Worm (Caenorhabditis elegans) whole organism, L1 larva: ENCODE results near the gene sdpn-1.

Source experiments
- C16A3.4 ChIP-seq: fragments of 150-350 bp; optimal IDR thresholded peaks from 2 replicates; lab custom pipeline; 2014; ENCODE audit warnings: missing biosample characterization, missing genetic modification characterization
- Y116A8C.19 ChIP-seq: sonication (generic microtip); optimal IDR thresholded peaks from 2 replicates; lab custom pipeline; 2016; ENCODE audit warnings: missing compliant biosample characterization, missing genetic modification characterization, borderline replicate concordance
- ama-1 ChIP-seq: fragments of 150-350 bp; optimal IDR thresholded peaks from 2 replicates; lab custom pipeline; 2014
- ceh-63 ChIP-seq: fragments of 200-800 bp; sonication (Bioruptor generic); optimal IDR thresholded peaks from 2 replicates; lab custom pipeline; 2018; ENCODE audit warnings: mild to moderate bottlenecking, missing genetic modification characterization, missing compliant biosample characterization
- ceh-8 ChIP-seq: fragments of 200-800 bp; sonication (Bioruptor generic); optimal IDR thresholded peaks from 2 replicates; lab custom pipeline; 2018; ENCODE audit warnings: mild to moderate bottlenecking, missing genetic modification characterization, moderate library complexity, missing compliant biosample characterization
- ceh-82 ChIP-seq, 3 experiments: fragments of 150-350 bp in 1 of 3; sonication (generic microtip) in 2 of 3; optimal IDR thresholded peaks; 2 replicates each; lab custom pipeline; 2014 to 2017; ENCODE audit warnings: missing biosample characterization in 3 of 3, missing genetic modification characterization in 3 of 3
- ceh-88 ChIP-seq: fragments of 200-800 bp; sonication (Bioruptor generic); IDR thresholded peaks from 2 replicates; pipeline ENCODE4 v1.3.6; 2022; ENCODE audit warnings: missing genetic modification characterization, missing compliant biosample characterization
- ceh-90 ChIP-seq: sonication (generic microtip); optimal IDR thresholded peaks from 2 replicates; lab custom pipeline; 2016; ENCODE audit warnings: missing genetic modification characterization, missing compliant biosample characterization
- dpl-1 ChIP-seq, 3 experiments: fragments of 150-350 bp in 2 of 3; sonication (generic microtip) in 1 of 3; optimal IDR thresholded peaks; 2 replicates each; lab custom pipeline; 2014 to 2017; ENCODE audit warnings: missing biosample characterization in 3 of 3, missing genetic modification characterization in 3 of 3, missing genetic modification reagents in 3 of 3
- efl-1 ChIP-seq, 4 experiments: fragments of 150-350 bp; optimal IDR thresholded peaks in 3 of 4; peaks in 1 of 4; 1 replicate in 1 of 4; 2 replicates in 3 of 4; lab custom pipeline; 2014; ENCODE audit warnings: missing biosample characterization in 2 of 4, missing genetic modification characterization in 2 of 4, missing genetic modification reagents in 2 of 4
- egl-13 ChIP-seq: sonication (generic microtip); optimal IDR thresholded peaks from 2 replicates; lab custom pipeline; 2016; ENCODE audit warnings: missing genotype, missing genetic modification reagents, missing genetic modification characterization, missing compliant biosample characterization
- egl-27 ChIP-seq, 2 experiments: fragments of 150-350 bp in 1 of 2; sonication (generic microtip); optimal IDR thresholded peaks; 3 replicates each; lab custom pipeline; 2017 to 2018; ENCODE audit warnings: missing biosample characterization in 2 of 2, missing genetic modification characterization in 2 of 2, missing genetic modification reagents in 2 of 2
- elt-2 ChIP-seq: sonication (generic microtip); optimal IDR thresholded peaks from 2 replicates; lab custom pipeline; 2016; ENCODE audit warnings: missing genetic modification characterization, mild to moderate bottlenecking, inconsistent platforms, missing compliant biosample characterization, missing genetic modification reagents
- elt-3 ChIP-seq, 6 experiments: fragments of 150-350 bp in 1 of 6; sonication (generic microtip); optimal IDR thresholded peaks; 2 replicates each; lab custom pipeline; 2017 to 2018; ENCODE audit warnings: missing biosample characterization in 6 of 6, missing genetic modification characterization in 6 of 6, inconsistent platforms in 1 of 6
- ets-5 ChIP-seq: fragments of 200-800 bp; sonication (Bioruptor generic); IDR thresholded peaks from 2 replicates; pipeline ENCODE4 v1.3.6; 2022; ENCODE audit warnings: missing genetic modification characterization, missing compliant biosample characterization
- fkh-10 ChIP-seq: sonication (generic microtip); optimal IDR thresholded peaks from 2 replicates; lab custom pipeline; 2017; ENCODE audit warnings: missing biosample characterization, missing genetic modification reagents, missing genetic modification characterization
- fkh-4 ChIP-seq: sonication (generic microtip); optimal IDR thresholded peaks from 2 replicates; lab custom pipeline; 2016; ENCODE audit warnings: missing compliant biosample characterization, missing genetic modification characterization, borderline replicate concordance
- fkh-8 ChIP-seq: sonication (generic microtip); optimal IDR thresholded peaks from 2 replicates; lab custom pipeline; 2016; ENCODE audit warnings: mild to moderate bottlenecking, missing genetic modification characterization, missing compliant biosample characterization
- fos-1 ChIP-seq: fragments of 150-350 bp; optimal IDR thresholded peaks from 2 replicates; lab custom pipeline; 2014; ENCODE audit warnings: missing biosample characterization, missing genetic modification characterization
- hlh-17 ChIP-seq: fragments of 200-800 bp; sonication (Bioruptor generic); optimal IDR thresholded peaks from 2 replicates; lab custom pipeline; 2018; ENCODE audit warnings: missing genetic modification characterization, mild to moderate bottlenecking, missing compliant biosample characterization, moderate library complexity, borderline replicate concordance
- hlh-4 ChIP-seq: sonication (generic microtip); optimal IDR thresholded peaks from 2 replicates; lab custom pipeline; 2016; ENCODE audit warnings: mild to moderate bottlenecking, missing genetic modification characterization, missing compliant biosample characterization
- hpl-2 ChIP-seq: fragments of 150-350 bp; optimal IDR thresholded peaks from 2 replicates; lab custom pipeline; 2014; ENCODE audit warnings: missing biosample characterization, missing genetic modification reagents, missing genetic modification characterization
- jun-1 ChIP-seq: fragments of 150-350 bp; optimal IDR thresholded peaks from 2 replicates; lab custom pipeline; 2014; ENCODE audit warnings: missing biosample characterization, missing genetic modification reagents, missing genetic modification characterization
- lin-14 ChIP-seq: fragments of 200-800 bp; sonication (Bioruptor generic); optimal IDR thresholded peaks from 2 replicates; lab custom pipeline; 2018; ENCODE audit warnings: mild to moderate bottlenecking, missing genetic modification characterization, moderate library complexity, missing compliant biosample characterization
- lin-39 ChIP-seq: fragments of 150-350 bp; optimal IDR thresholded peaks from 2 replicates; lab custom pipeline; 2014; ENCODE audit warnings: missing biosample characterization, missing genetic modification reagents, missing genetic modification characterization
- mab-9 ChIP-seq: fragments of 200-800 bp; sonication (Bioruptor generic); IDR thresholded peaks from 2 replicates; pipeline ENCODE4 v1.3.6; 2022; ENCODE audit warnings: missing genetic modification reagents, missing genetic modification characterization, missing compliant biosample characterization
- mdl-1 ChIP-seq, 2 experiments: fragments of 150-350 bp; optimal IDR thresholded peaks; 2 replicates each; lab custom pipeline; 2014 to 2017; ENCODE audit warnings: missing biosample characterization in 2 of 2, missing genetic modification characterization in 2 of 2, inconsistent platforms in 1 of 2
- mef-2 ChIP-seq: fragments of 150-350 bp; optimal IDR thresholded peaks from 2 replicates; lab custom pipeline; 2014; ENCODE audit warnings: missing biosample characterization, missing genetic modification characterization
- nhr-11 ChIP-seq: fragments of 150-350 bp; optimal IDR thresholded peaks from 2 replicates; lab custom pipeline; 2014; ENCODE audit warnings: missing biosample characterization, missing genetic modification characterization
- nhr-12 ChIP-seq: sonication (generic microtip); optimal IDR thresholded peaks from 2 replicates; lab custom pipeline; 2017; ENCODE audit warnings: missing biosample characterization, missing genetic modification characterization
- nhr-20 ChIP-seq: sonication (generic microtip); optimal IDR thresholded peaks from 2 replicates; lab custom pipeline; 2016; ENCODE audit warnings: mild to moderate bottlenecking, missing genetic modification characterization, missing compliant biosample characterization
- nhr-28 ChIP-seq: fragments of 150-350 bp; optimal IDR thresholded peaks from 2 replicates; lab custom pipeline; 2014; ENCODE audit warnings: missing biosample characterization, missing genetic modification characterization
- nhr-47 ChIP-seq: sonication (generic microtip); optimal IDR thresholded peaks from 2 replicates; lab custom pipeline; 2016; ENCODE audit warnings: mild to moderate bottlenecking, missing genetic modification characterization, moderate library complexity, missing compliant biosample characterization
- nhr-71 ChIP-seq: sonication (generic microtip); optimal IDR thresholded peaks from 2 replicates; lab custom pipeline; 2016; ENCODE audit warnings: mild to moderate bottlenecking, missing genetic modification characterization, moderate library complexity, missing compliant biosample characterization
- nhr-84 ChIP-seq: sonication (generic microtip); optimal IDR thresholded peaks from 2 replicates; lab custom pipeline; 2017; ENCODE audit warnings: missing biosample characterization, missing genetic modification characterization
- nhr-85 ChIP-seq: sonication (generic microtip); peaks from one replicate; lab custom pipeline; 2016; ENCODE audit warnings: missing genetic modification characterization, inconsistent platforms, missing compliant biosample characterization
- pag-3 ChIP-seq: sonication (generic microtip); optimal IDR thresholded peaks from 2 replicates; lab custom pipeline; 2017; ENCODE audit warnings: missing genetic modification characterization, mild to moderate bottlenecking, missing compliant biosample characterization, antibody characterized with exemption, borderline replicate concordance; ENCODE audit not compliant: insufficient read depth
- pqm-1 ChIP-seq: sonication (generic microtip); optimal IDR thresholded peaks from 3 replicates; lab custom pipeline; 2017; ENCODE audit warnings: missing biosample characterization, missing genetic modification characterization
- skn-1 ChIP-seq: fragments of 150-350 bp; optimal IDR thresholded peaks from 2 replicates; lab custom pipeline; 2014; ENCODE audit warnings: missing biosample characterization, missing genetic modification characterization
- snu-23 ChIP-seq: sonication (generic microtip); optimal IDR thresholded peaks from 2 replicates; lab custom pipeline; 2016; ENCODE audit warnings: missing genetic modification characterization, missing compliant biosample characterization
- sox-4 ChIP-seq: sonication (generic microtip); optimal IDR thresholded peaks from 2 replicates; lab custom pipeline; 2016; ENCODE audit warnings: missing genetic modification characterization, missing compliant biosample characterization
- sptf-1 ChIP-seq: fragments of 150-350 bp; optimal IDR thresholded peaks from 2 replicates; lab custom pipeline; 2014; ENCODE audit warnings: missing biosample characterization, missing genetic modification characterization
- sup-37 ChIP-seq: fragments of 200-800 bp; sonication (Bioruptor generic); optimal IDR thresholded peaks from 2 replicates; lab custom pipeline; 2018; ENCODE audit warnings: mild to moderate bottlenecking, missing genetic modification characterization, missing compliant biosample characterization
- tlp-1 ChIP-seq: fragments of 150-350 bp; optimal IDR thresholded peaks from 2 replicates; lab custom pipeline; 2014; ENCODE audit warnings: missing biosample characterization, missing genetic modification characterization
- unc-130 ChIP-seq: fragments of 150-350 bp; optimal IDR thresholded peaks from 2 replicates; lab custom pipeline; 2017; ENCODE audit warnings: missing biosample characterization, missing genetic modification characterization, inconsistent platforms
- unc-30 ChIP-seq: sonication (generic microtip); optimal IDR thresholded peaks from 2 replicates; lab custom pipeline; 2017; ENCODE audit warnings: missing biosample characterization, missing genetic modification characterization
- unc-62 ChIP-seq: fragments of 150-350 bp; optimal IDR thresholded peaks from 2 replicates; lab custom pipeline; 2014; ENCODE audit warnings: missing biosample characterization, missing genetic modification reagents, missing genetic modification characterization
- unc-98 ChIP-seq: fragments of 200-800 bp; sonication (Bioruptor generic); IDR thresholded peaks from 2 replicates; pipeline ENCODE4 v1.3.6; 2022; ENCODE audit warnings: missing genetic modification characterization, missing compliant biosample characterization
- xbp-1 ChIP-seq: sonication (generic microtip); optimal IDR thresholded peaks from 2 replicates; lab custom pipeline; 2016; ENCODE audit warnings: missing genetic modification characterization, missing compliant biosample characterization
- zag-1 ChIP-seq: fragments of 150-350 bp; optimal IDR thresholded peaks from 2 replicates; lab custom pipeline; 2014; ENCODE audit warnings: missing biosample characterization, missing genetic modification characterization
- zip-4 ChIP-seq: fragments of 200-800 bp; sonication (Bioruptor generic); optimal IDR thresholded peaks from 2 replicates; lab custom pipeline; 2018; ENCODE audit warnings: mild to moderate bottlenecking, missing genetic modification characterization, moderate library complexity, missing compliant biosample characterization
- ztf-4 ChIP-seq: fragments of 150-350 bp; optimal IDR thresholded peaks from 2 replicates; lab custom pipeline; 2014; ENCODE audit warnings: missing biosample characterization, missing genetic modification characterization

sdpn-1 gene

ce11 chrX:8021609-8022008 is 23.6 kb upstream of the sdpn-1 start:
- TF ChIP-seq zip-4 (GFP tag; lab: Kevin White, UChicago) = peak; percentile 2
- peak; percentile 39 for TF ChIP-seq elt-2 (tag; lab: Kevin White, UChicago)
- TF ChIP-seq nhr-12 (tag; lab: Kevin White, UChicago) = no peak
- peak; percentile 24 for TF ChIP-seq fos-1 (tag; lab: Kevin White, UChicago)
- peak; percentile 88 for TF ChIP-seq nhr-11
- TF ChIP-seq ceh-63 (GFP tag; lab: Kevin White, UChicago) = no peak
- TF ChIP-seq Y116A8C.19 (tag; lab: Kevin White, UChicago) = no peak
- TF ChIP-seq fkh-4 (tag; lab: Kevin White, UChicago) = peak; percentile 61
- TF ChIP-seq unc-130 (tag; lab: Kevin White, UChicago) = peak; percentile 74
- peak; percentile 77 for TF ChIP-seq lin-39 (tag; lab: Kevin White, UChicago)
- peak; percentile 11 for TF ChIP-seq ceh-90 (tag; lab: Kevin White, UChicago)
- TF ChIP-seq ceh-82 (tag; optimal IDR thresholded peaks at IDR 0.05; lab: Kevin White, UChicago) = peak; percentile 40 to 51 (median 50)
- TF ChIP-seq sox-4 (tag; lab: Kevin White, UChicago) = peak; percentile 91
- TF ChIP-seq egl-13 (tag; lab: Kevin White, UChicago) = peak; percentile 89
- peak; percentile 40 for TF ChIP-seq ama-1 (lab: Kevin White, UChicago)
- no peak for TF ChIP-seq unc-30 (tag; lab: Kevin White, UChicago)
- TF ChIP-seq pqm-1 (tag; lab: Kevin White, UChicago) = no peak
- peak; percentile 98 for TF ChIP-seq nhr-71
- TF ChIP-seq nhr-28 (tag; lab: Kevin White, UChicago) = no peak
- TF ChIP-seq hlh-17 (GFP tag; lab: Kevin White, UChicago) = no peak
- TF ChIP-seq mef-2 (tag; lab: Kevin White, UChicago) = no peak
- no peak for TF ChIP-seq nhr-84 (tag; lab: Kevin White, UChicago)
- TF ChIP-seq zag-1 (tag; lab: Kevin White, UChicago) = no peak
- peak; percentile 31 to 45 for TF ChIP-seq efl-1 (optimal IDR thresholded peaks at IDR 0.05; lab: Kevin White, UChicago)
- peak; percentile 49 to 94 for TF ChIP-seq efl-1 (GFP tag; optimal IDR thresholded peaks at IDR 0.05 in 1 of 2; lab: Kevin White, UChicago)
- peak; percentile 98 for TF ChIP-seq lin-14 (GFP tag; lab: Kevin White, UChicago)
- peak in 1 of 2 experiments; percentile 75 for TF ChIP-seq mdl-1 (tag; optimal IDR thresholded peaks at IDR 0.05; lab: Kevin White, UChicago)
- peak; percentile 72 for TF ChIP-seq xbp-1 (tag; lab: Kevin White, UChicago)
- peak; percentile 61 for TF ChIP-seq jun-1 (tag; lab: Kevin White, UChicago)
- TF ChIP-seq snu-23 (GFP tag; lab: Kevin White, UChicago) = peak; percentile 87
- peak; percentile 59 for TF ChIP-seq C16A3.4 (tag; lab: Kevin White, UChicago)
- no peak for TF ChIP-seq sptf-1 (tag; lab: Kevin White, UChicago)
- peak; percentile 52; the same call in 1 of the 2 replicates for TF ChIP-seq unc-98 (GFP tag; lab: Robert Waterston, UW)
- TF ChIP-seq nhr-47 (tag; lab: Kevin White, UChicago) = peak; percentile 92
- no peak for TF ChIP-seq unc-62 (GFP tag; lab: Kevin White, UChicago)
- no peak for TF ChIP-seq ets-5 (GFP tag; lab: Robert Waterston, UW)
- peak; percentile 75 for TF ChIP-seq ceh-88
- TF ChIP-seq mab-9 (GFP tag; lab: Robert Waterston, UW) = peak; percentile 40; the same call in 1 of the 2 replicates
- no peak for TF ChIP-seq nhr-85
- TF ChIP-seq elt-3 (tag; optimal IDR thresholded peaks at IDR 0.05; lab: Kevin White, UChicago) = no peak
- TF ChIP-seq dpl-1 (GFP tag; optimal IDR thresholded peaks at IDR 0.05; lab: Kevin White, UChicago) = peak; percentile 3 to 42 (median 31)
- peak; percentile 14 for TF ChIP-seq sup-37
- peak; percentile 93 for TF ChIP-seq fkh-10
- TF ChIP-seq egl-27 (tag; optimal IDR thresholded peaks at IDR 0.05; lab: Kevin White, UChicago) = no peak
- peak; percentile 87 for TF ChIP-seq nhr-20 (tag; lab: Kevin White, UChicago)
- peak; percentile 63 for TF ChIP-seq ceh-8 (GFP tag; lab: Kevin White, UChicago)
- TF ChIP-seq tlp-1 (tag; lab: Kevin White, UChicago) = no peak
- no peak for TF ChIP-seq hlh-4
- TF ChIP-seq hpl-2 (GFP tag; lab: Kevin White, UChicago) = no peak
- TF ChIP-seq ztf-4 = peak; percentile 81
- peak; percentile 6 for TF ChIP-seq skn-1 (tag; lab: Kevin White, UChicago)
- TF ChIP-seq fkh-8 (tag; lab: Kevin White, UChicago) = peak; percentile 99
- TF ChIP-seq pag-3 (tag; lab: Kevin White, UChicago) = no peak
